Worm (Caenorhabditis elegans): Measurements from ENCODE around the gene sre-45.

ce11 chrII:13489896-13490295, 27.8 kb upstream of the sre-45 start:
- no peak for TF ChIP-seq nhr-77 (tag; optimal IDR thresholded peaks at IDR 0.05)
- no peak for TF ChIP-seq elt-1 (tag; optimal IDR thresholded peaks at IDR 0.05)
- TF ChIP-seq sem-4 (tag; optimal IDR thresholded peaks at IDR 0.05) = no peak
- no peak for TF ChIP-seq R02D3.7 (tag; optimal IDR thresholded peaks at IDR 0.05)
- TF ChIP-seq mdl-1 (tag; optimal IDR thresholded peaks at IDR 0.05) = no peak
- no peak for TF ChIP-seq elt-3 (tag; optimal IDR thresholded peaks at IDR 0.05)
- no peak for TF ChIP-seq unc-62 (GFP tag; optimal IDR thresholded peaks at IDR 0.05)
- TF ChIP-seq nhr-237 (tag; optimal IDR thresholded peaks at IDR 0.05) = no peak
- no peak for TF ChIP-seq F13H6.1 (tag; optimal IDR thresholded peaks at IDR 0.05)
- TF ChIP-seq ama-1 (optimal IDR thresholded peaks at IDR 0.05) = no peak
- TF ChIP-seq lin-39 (tag; optimal IDR thresholded peaks at IDR 0.05) = no peak
- no peak for TF ChIP-seq peb-1 (tag; optimal IDR thresholded peaks at IDR 0.05)
- TF ChIP-seq nhr-129 (tag; optimal IDR thresholded peaks at IDR 0.05) = no peak
- TF ChIP-seq crh-2 (tag; optimal IDR thresholded peaks at IDR 0.05) = no peak

All from whole organism, L2 larva.